Worm (Caenorhabditis elegans) whole organism, L2 larva: ENCODE data around the gene C18H7.6.
A peak's percentile ranks its signal among the peaks of the same experiment; 100 is the strongest.

Source experiments
- F13H6.1 ChIP-seq: sonication (generic microtip); optimal IDR thresholded peaks from 2 replicates; lab custom pipeline; 2016; ENCODE audit warnings: missing genetic modification characterization, missing compliant biosample characterization
- R02D3.7 ChIP-seq: fragments of 150-350 bp; optimal IDR thresholded peaks from 2 replicates; lab custom pipeline; 2014; ENCODE audit warnings: missing biosample characterization, missing genetic modification characterization
- Y55F3AM.14 ChIP-seq: fragments of 200-800 bp; sonication (Bioruptor generic); optimal IDR thresholded peaks from 2 replicates; lab custom pipeline; 2018; ENCODE audit warnings: mild to moderate bottlenecking, missing genetic modification characterization, missing compliant biosample characterization
- ceh-82 ChIP-seq: fragments of 150-350 bp; optimal IDR thresholded peaks from 2 replicates; lab custom pipeline; 2014; ENCODE audit warnings: missing biosample characterization, missing genetic modification characterization
- fos-1 ChIP-seq: fragments of 150-350 bp; optimal IDR thresholded peaks from 2 replicates; lab custom pipeline; 2014; ENCODE audit warnings: missing biosample characterization, missing genetic modification characterization
- lin-11 ChIP-seq: fragments of 150-350 bp; sonication (generic microtip); optimal IDR thresholded peaks from 2 replicates; lab custom pipeline; 2014; ENCODE audit warnings: missing biosample characterization, missing genetic modification characterization, inconsistent platforms, mixed read lengths
- mbf-1 ChIP-seq: sonication (generic microtip); optimal IDR thresholded peaks from 2 replicates; lab custom pipeline; 2017; ENCODE audit warnings: missing biosample characterization, missing genetic modification characterization
- nhr-129 ChIP-seq: fragments of 150-350 bp; optimal IDR thresholded peaks from 2 replicates; lab custom pipeline; 2014; ENCODE audit warnings: missing biosample characterization, missing genetic modification characterization
- nhr-25 ChIP-seq: fragments of 150-350 bp; sonication (generic microtip); optimal IDR thresholded peaks from 3 replicates; lab custom pipeline; 2014; ENCODE audit warnings: missing biosample characterization, missing genetic modification characterization
- nhr-6 ChIP-seq: fragments of 150-350 bp; optimal IDR thresholded peaks from 2 replicates; lab custom pipeline; 2014; ENCODE audit warnings: missing biosample characterization, missing genetic modification characterization
- nhr-77 ChIP-seq: fragments of 150-350 bp; optimal IDR thresholded peaks from 2 replicates; lab custom pipeline; 2014; ENCODE audit warnings: missing biosample characterization, missing genetic modification characterization
- peb-1 ChIP-seq: fragments of 150-350 bp; optimal IDR thresholded peaks from 2 replicates; lab custom pipeline; 2014; ENCODE audit warnings: missing biosample characterization, missing genetic modification characterization

The C18H7.6 gene

DNA sequence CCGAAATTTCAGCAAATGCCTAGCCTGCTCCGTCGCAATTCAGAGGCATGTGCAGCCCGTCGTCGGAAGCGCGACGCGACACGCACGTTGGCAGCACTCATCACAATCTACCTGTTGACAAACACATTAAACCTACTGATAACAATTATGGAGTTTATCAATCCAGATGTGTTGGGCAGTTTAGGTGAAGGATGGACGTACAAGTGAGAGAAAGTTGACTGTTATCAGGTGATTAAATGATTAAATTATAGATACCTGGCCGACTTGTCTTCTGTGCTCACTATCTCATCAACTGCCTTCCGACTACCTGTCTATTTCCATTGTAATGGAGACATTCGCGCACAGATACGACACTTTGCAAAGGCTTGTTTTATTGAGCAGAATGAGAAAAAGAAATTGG lies 40.4 kb downstream of the C18H7.6 start:
- TF ChIP-seq fos-1 (tag; lab: Kevin White, UChicago) (peak; percentile 30), nhr-129 (tag; lab: Kevin White, UChicago) (no peak), F13H6.1 (no peak), ceh-82 (tag; lab: Kevin White, UChicago) (no peak), peb-1 (tag; lab: Kevin White, UChicago) (no peak), lin-11 (tag; lab: Kevin White, UChicago) (no peak)

DNA sequence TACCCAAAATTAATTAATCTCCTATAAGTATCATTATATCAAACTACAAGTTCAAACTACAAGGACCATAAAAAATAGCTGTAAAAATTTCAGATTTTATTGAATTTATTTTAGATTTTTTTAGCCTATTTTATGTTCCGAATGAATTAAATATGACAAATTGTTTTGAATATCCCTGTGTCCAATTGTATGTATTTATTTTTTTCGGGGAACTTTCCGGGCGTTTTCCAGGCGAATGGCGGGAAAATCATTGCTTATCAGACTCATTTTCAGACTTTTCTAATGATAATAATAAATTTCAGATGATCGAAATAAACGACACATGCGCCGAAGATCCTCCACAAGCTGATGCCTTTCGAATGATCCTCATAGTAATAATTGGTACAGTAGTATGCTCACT lies 44.3 kb downstream of the C18H7.6 start, which contains the start of gene F56A11.4:
F56A11.4 (plus strand) TSS at position 301 of the 400 bp plus-strand sequence.
- no peak for TF ChIP-seq R02D3.7
- TF ChIP-seq nhr-77 (tag; lab: Kevin White, UChicago): no peak
- no peak for TF ChIP-seq mbf-1 (tag; lab: Kevin White, UChicago)
- no peak for TF ChIP-seq Y55F3AM.14 (GFP tag; lab: Kevin White, UChicago)
- TF ChIP-seq ceh-82 (tag; lab: Kevin White, UChicago): no peak
- TF ChIP-seq nhr-6 (tag; lab: Kevin White, UChicago): no peak
- TF ChIP-seq peb-1 (tag; lab: Kevin White, UChicago): no peak

DNA sequence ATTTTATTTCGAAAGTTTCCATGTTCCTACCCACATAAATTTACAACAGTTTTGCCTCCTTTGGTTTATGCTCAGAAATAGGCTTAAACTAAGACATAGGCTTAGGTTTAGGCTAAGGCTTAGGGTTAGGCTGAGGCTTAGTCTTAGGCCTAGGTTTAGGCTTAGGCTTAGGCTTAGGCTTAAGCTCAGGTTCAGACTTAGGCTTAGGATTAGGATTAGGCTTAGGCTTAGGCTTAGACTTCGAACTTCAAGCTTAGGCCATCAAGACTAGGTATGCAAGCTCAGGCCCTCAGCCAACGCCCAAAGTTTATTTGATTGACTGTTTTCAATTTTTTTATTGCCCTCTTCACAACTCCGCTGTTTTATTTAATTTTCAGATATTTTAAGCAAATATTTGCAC lies 46.4 kb downstream of the C18H7.6 start:
- TF ChIP-seq nhr-25 (tag; lab: Kevin White, UChicago) (no peak), ceh-82 (tag; lab: Kevin White, UChicago) (no peak)
